Worm (Caenorhabditis elegans) whole organism, L3 larva: ENCODE data around the gene nhr-283.

Experiments used
- ama-1 ChIP-seq: fragments of 150-350 bp; optimal IDR thresholded peaks from 2 replicates; lab custom pipeline; 2018
- ceh-16 ChIP-seq: sonication (generic microtip); optimal IDR thresholded peaks from 2 replicates; lab custom pipeline; 2017; ENCODE audit warnings: missing biosample characterization, missing genetic modification characterization
- elt-1 ChIP-seq: fragments of 150-350 bp; optimal IDR thresholded peaks from 2 replicates; lab custom pipeline; 2014; ENCODE audit warnings: missing biosample characterization, missing genetic modification characterization
- nhr-25 ChIP-seq: sonication (generic microtip); optimal IDR thresholded peaks from 2 replicates; lab custom pipeline; 2017; ENCODE audit warnings: missing biosample characterization, missing genetic modification characterization
- nhr-28 ChIP-seq: fragments of 150-350 bp; optimal IDR thresholded peaks from 2 replicates; lab custom pipeline; 2014; ENCODE audit warnings: missing biosample characterization, missing genetic modification characterization
- nhr-76 ChIP-seq: fragments of 150-350 bp; sonication (generic microtip); optimal IDR thresholded peaks from 5 replicates; lab custom pipeline; 2014; ENCODE audit warnings: missing biosample characterization, missing genetic modification characterization
- pha-4 ChIP-seq: fragments of 150-350 bp; optimal IDR thresholded peaks from 2 replicates; lab custom pipeline; 2014; ENCODE audit warnings: missing biosample characterization, missing genetic modification reagents, missing genetic modification characterization
- pqm-1 ChIP-seq: fragments of 150-350 bp; optimal IDR thresholded peaks from 2 replicates; lab custom pipeline; 2017; ENCODE audit warnings: missing biosample characterization, missing genetic modification characterization, inconsistent platforms
- sea-2 ChIP-seq: fragments of 150-350 bp; sonication (generic microtip); optimal IDR thresholded peaks from 4 replicates; lab custom pipeline; 2014; ENCODE audit warnings: missing biosample characterization, missing genetic modification reagents, missing genetic modification characterization

ce11 chrV:15741851-15742250 lies 34.7 kb downstream of the nhr-283 start, which contains the start of gene str-18:
- no peak for TF ChIP-seq nhr-76 (tag; lab: Kevin White, UChicago)
- no peak for TF ChIP-seq ceh-16 (tag; lab: Kevin White, UChicago)
- TF ChIP-seq ama-1 (lab: Kevin White, UChicago), result no peak
- no peak for TF ChIP-seq pha-4 (tag; lab: Kevin White, UChicago)
- TF ChIP-seq elt-1, result no peak
- TF ChIP-seq sea-2, result no peak
- no peak for TF ChIP-seq nhr-28 (tag; lab: Kevin White, UChicago)
- TF ChIP-seq pqm-1, result no peak
- no peak for TF ChIP-seq nhr-25
